Worm (Caenorhabditis elegans): ENCODE data around the gene pcf-11.

The pcf-11 gene

ce11 chrIII:5010723-5011122 is 14.0 kb upstream of the pcf-11 start:
- TF ChIP-seq egl-27 (tag; optimal IDR thresholded peaks at IDR 0.05) (no peak), set-16 (GFP tag; IDR thresholded peaks at IDR 0.05) (peak; percentile 13; the same call in 1 of the 2 replicates), fkh-10 (GFP tag; optimal IDR thresholded peaks at IDR 0.05) (no peak), mxl-2 (GFP tag; conservative IDR thresholded peaks at IDR 0.05) (no peak), zfp-3 (GFP tag; conservative IDR thresholded peaks at IDR 0.05) (no peak), aha-1 (tag) (peak; percentile 83), lin-38 (GFP tag; IDR thresholded peaks at IDR 0.05) (peak; percentile 32; the same call in 1 of the 2 replicates), nhr-42 (GFP tag; IDR thresholded peaks at IDR 0.05) (no peak), unc-62 (GFP tag; optimal IDR thresholded peaks at IDR 0.05 in 1 of 2) (peak in 1 of 2 experiments; percentile 96), unc-62 (tag; optimal IDR thresholded peaks at IDR 0.05) (no peak), ceh-32 (tag; optimal IDR thresholded peaks at IDR 0.05; ENCODE audit: poor library complexity) (no peak), daf-16 (GFP tag; optimal IDR thresholded peaks at IDR 0.05) (no peak), daf-16 (tag; optimal IDR thresholded peaks at IDR 0.05) (no peak)

ce11 chrIII:5012460-5012859 is 12.3 kb upstream of the pcf-11 start:
- no peak for TF ChIP-seq ZK546.5 (tag; optimal IDR thresholded peaks at IDR 0.05)
- no peak for TF ChIP-seq saeg-2 (GFP tag; IDR thresholded peaks at IDR 0.05)
- TF ChIP-seq hif-1 (tag; optimal IDR thresholded peaks at IDR 0.05): no peak
- peak in 1 of 2 experiments; percentile 38 for TF ChIP-seq unc-62 (GFP tag; optimal IDR thresholded peaks at IDR 0.05 in 1 of 2)
- TF ChIP-seq unc-62 (tag; optimal IDR thresholded peaks at IDR 0.05): no peak
- no peak for TF ChIP-seq F10B5.3 (tag; optimal IDR thresholded peaks at IDR 0.05)
- peak; percentile 43 for TF ChIP-seq aha-1 (tag)
- no peak for TF ChIP-seq mep-1 (tag; optimal IDR thresholded peaks at IDR 0.05)
- TF ChIP-seq jun-1 (tag; optimal IDR thresholded peaks at IDR 0.05): no peak
- no peak for TF ChIP-seq skn-1 (tag; optimal IDR thresholded peaks at IDR 0.05)
- TF ChIP-seq F26F4.8 (GFP tag; conservative IDR thresholded peaks at IDR 0.05): no peak
- TF ChIP-seq nhr-11 (tag; optimal IDR thresholded peaks at IDR 0.05): no peak
- no peak for TF ChIP-seq lin-29 (GFP tag; IDR thresholded peaks at IDR 0.05)
- no peak for TF ChIP-seq mes-2 (tag; optimal IDR thresholded peaks at IDR 0.05; ENCODE audit: poor library complexity, severe bottlenecking)

ce11 chrIII:5013915-5014346 is 10.8 kb upstream of the pcf-11 start:
- TF ChIP-seq ceh-20 (GFP tag; IDR thresholded peaks at IDR 0.05) (peak; percentile 65; the same call in 1 of the 2 replicates), daf-8 (GFP tag; IDR thresholded peaks at IDR 0.05) (no peak), pqm-1 (tag; optimal IDR thresholded peaks at IDR 0.05) (no peak), ztf-11 (tag; optimal IDR thresholded peaks at IDR 0.05) (no peak), Y75B8A.6 (GFP tag; IDR thresholded peaks at IDR 0.05) (no peak), spr-1 (tag; optimal IDR thresholded peaks at IDR 0.05) (peak; percentile 54), hmg-1.1 (GFP tag; IDR thresholded peaks at IDR 0.05) (peak; percentile 93), set-16 (GFP tag; IDR thresholded peaks at IDR 0.05) (peak; percentile 77), ztf-7 (tag; optimal IDR thresholded peaks at IDR 0.05) (peak; percentile 79), gei-8 (GFP tag; optimal IDR thresholded peaks at IDR 0.05) (peak; percentile 21), lin-1 (GFP tag; IDR thresholded peaks at IDR 0.05) (peak; percentile 32; the same call in 1 of the 2 replicates), vab-7 (GFP tag; IDR thresholded peaks at IDR 0.05) (0 out of 2 replicates have a peak, but pooled peaks have one; percentile 39), unc-130 (GFP tag; optimal IDR thresholded peaks at IDR 0.05) (no peak), dmd-8 (GFP tag; IDR thresholded peaks at IDR 0.05) (no peak), ctbp-1 (GFP tag; IDR thresholded peaks at IDR 0.05) (peak; percentile 85), madf-5 (GFP tag; IDR thresholded peaks at IDR 0.05) (0 out of 4 replicates have a peak, but pooled peaks of 1 of the 2 experiments have one; percentile 28), ama-1 (optimal IDR thresholded peaks at IDR 0.05) (no peak), ceh-82 (tag; optimal IDR thresholded peaks at IDR 0.05) (no peak), unc-62 (GFP tag; optimal IDR thresholded peaks at IDR 0.05 in 1 of 2) (peak in 1 of 2 experiments; percentile 99), unc-62 (tag; optimal IDR thresholded peaks at IDR 0.05) (no peak), Y48G9A.11 (GFP tag; IDR thresholded peaks at IDR 0.05) (no peak), D1046.2 (GFP tag; IDR thresholded peaks at IDR 0.05) (no peak), nhr-102 (tag; optimal IDR thresholded peaks at IDR 0.05) (peak; percentile 48), egl-27 (tag; optimal IDR thresholded peaks at IDR 0.05) (no peak), fos-1 (tag; optimal IDR thresholded peaks at IDR 0.05) (no peak), lin-38 (GFP tag; IDR thresholded peaks at IDR 0.05) (peak; percentile 67), aha-1 (tag) (peak; percentile 98), dve-1 (tag; optimal IDR thresholded peaks at IDR 0.05; ENCODE audit: insufficient read depth) (peak; percentile 87), daf-16 (GFP tag; optimal IDR thresholded peaks at IDR 0.05) (peak; percentile 22 to 27), daf-16 (tag; optimal IDR thresholded peaks at IDR 0.05) (peak; percentile 17), F10B5.3 (tag; optimal IDR thresholded peaks at IDR 0.05) (no peak), saeg-2 (GFP tag; IDR thresholded peaks at IDR 0.05) (no peak), ceh-62 (tag; optimal IDR thresholded peaks at IDR 0.05) (no peak)

Measured in whole organism, L4 larva.